Worm (Caenorhabditis elegans) whole organism, early embryonic: ENCODE data around the gene F40F8.4.
A peak's percentile ranks its signal among the peaks of the same experiment; 100 is the strongest.

Experiments used
- B0310.2 ChIP-seq: sonication (generic microtip); optimal IDR thresholded peaks from 2 replicates; lab custom pipeline; 2016; ENCODE audit warnings: mild to moderate bottlenecking, missing genetic modification characterization, missing compliant biosample characterization
- F13C5.2 ChIP-seq: sonication (generic microtip); optimal IDR thresholded peaks from 2 replicates; lab custom pipeline; 2017; ENCODE audit warnings: mild to moderate bottlenecking, missing genetic modification characterization, inconsistent platforms, missing compliant biosample characterization
- aly-1 ChIP-seq: sonication (generic microtip); optimal IDR thresholded peaks from 2 replicates; lab custom pipeline; 2016; ENCODE audit warnings: missing genetic modification characterization, missing compliant biosample characterization
- ama-1 ChIP-seq: fragments of 150-350 bp; optimal IDR thresholded peaks from 2 replicates; lab custom pipeline; 2014
- ceh-13 ChIP-seq: fragments of 200-800 bp; sonication (Bioruptor generic); optimal IDR thresholded peaks from 2 replicates; lab custom pipeline; 2018; ENCODE audit warnings: mild to moderate bottlenecking, missing genetic modification characterization, missing compliant biosample characterization
- ceh-36 ChIP-seq: sonication (generic microtip); optimal IDR thresholded peaks from 2 replicates; lab custom pipeline; 2016; ENCODE audit warnings: missing genetic modification characterization, inconsistent platforms, missing compliant biosample characterization
- ets-7 ChIP-seq: sonication (generic microtip); optimal IDR thresholded peaks from 2 replicates; lab custom pipeline; 2016; ENCODE audit warnings: missing genotype, missing genetic modification characterization, missing compliant biosample characterization
- flt-1 ChIP-seq: fragments of 200-800 bp; sonication (Bioruptor generic); IDR thresholded peaks from 2 replicates; pipeline ENCODE4 v1.3.6; 2022; ENCODE audit warnings: missing genetic modification characterization, missing compliant biosample characterization
- hmbx-1 ChIP-seq: sonication (generic microtip); optimal IDR thresholded peaks from 2 replicates; lab custom pipeline; 2016; ENCODE audit warnings: mild to moderate bottlenecking, missing genetic modification characterization, missing compliant biosample characterization
- hmg-4 ChIP-seq: fragments of 200-800 bp; sonication (Bioruptor generic); optimal IDR thresholded peaks from 2 replicates; lab custom pipeline; 2018; ENCODE audit warnings: mild to moderate bottlenecking, missing genetic modification characterization, missing compliant biosample characterization
- hnd-1 ChIP-seq: sonication (generic microtip); optimal IDR thresholded peaks from 2 replicates; lab custom pipeline; 2016; ENCODE audit warnings: missing genetic modification characterization, missing compliant biosample characterization
- pes-1 ChIP-seq: fragments of 200-800 bp; sonication (Bioruptor generic); IDR thresholded peaks from 2 replicates; pipeline ENCODE4 v1.3.6; 2022; ENCODE audit warnings: missing genetic modification reagents, missing genetic modification characterization, missing compliant biosample characterization
- scrt-1 ChIP-seq: fragments of 200-800 bp; sonication (Bioruptor generic); IDR thresholded peaks from 2 replicates; pipeline ENCODE4 v1.3.6; 2022; ENCODE audit warnings: missing genetic modification characterization, missing compliant biosample characterization
- sea-1 ChIP-seq: fragments of 200-800 bp; sonication (Bioruptor generic); conservative IDR thresholded peaks from 2 replicates; pipeline ENCODE4 v1.3.6; 2022; ENCODE audit warnings: missing genetic modification characterization, missing compliant biosample characterization
- tbx-11 ChIP-seq: fragments of 200-800 bp; sonication (Bioruptor generic); IDR thresholded peaks from 2 replicates; pipeline ENCODE4 v1.3.6; 2022; ENCODE audit warnings: missing genetic modification characterization, missing compliant biosample characterization
- tbx-37 ChIP-seq: fragments of 200-800 bp; sonication (Bioruptor generic); conservative IDR thresholded peaks from 2 replicates; pipeline ENCODE4 v1.3.6; 2022; ENCODE audit warnings: missing genetic modification reagents, missing genetic modification characterization, missing compliant biosample characterization
- tra-4 ChIP-seq: sonication (generic microtip); optimal IDR thresholded peaks from 2 replicates; lab custom pipeline; 2017; ENCODE audit warnings: missing genetic modification characterization, missing compliant biosample characterization

F40F8.4 gene

ce11 chrII:11176441-11176840, 36.4 kb upstream of the F40F8.4 start:
- no peak for TF ChIP-seq ceh-13
- TF ChIP-seq sea-1 (GFP tag; lab: Robert Waterston, UW): no peak
- TF ChIP-seq hnd-1 (tag; lab: Kevin White, UChicago): no peak
- TF ChIP-seq flt-1 (GFP tag; lab: Robert Waterston, UW): no peak
- TF ChIP-seq pes-1: no peak
- TF ChIP-seq tbx-37 (GFP tag; lab: Robert Waterston, UW): no peak

- TF ChIP-seq flt-1 (GFP tag; lab: Robert Waterston, UW): no peak
- TF ChIP-seq ets-7: no peak
- no peak for TF ChIP-seq pes-1
- no peak for TF ChIP-seq sea-1 (GFP tag; lab: Robert Waterston, UW)
- no peak for TF ChIP-seq tra-4 (tag; lab: Kevin White, UChicago)
- no peak for TF ChIP-seq ama-1 (lab: Kevin White, UChicago)
- TF ChIP-seq hmg-4 (GFP tag; lab: Kevin White, UChicago): no peak
- no peak for TF ChIP-seq F13C5.2 (tag; lab: Kevin White, UChicago)
- no peak for TF ChIP-seq hnd-1 (tag; lab: Kevin White, UChicago)
- no peak for TF ChIP-seq ceh-36 (tag; lab: Kevin White, UChicago)
- no peak for TF ChIP-seq tbx-37 (GFP tag; lab: Robert Waterston, UW)
- no peak for TF ChIP-seq tbx-11 (GFP tag; lab: Robert Waterston, UW)
- no peak for TF ChIP-seq hmbx-1 (tag; lab: Kevin White, UChicago)
- no peak for TF ChIP-seq B0310.2 (tag; lab: Kevin White, UChicago)
- no peak for TF ChIP-seq scrt-1
Measured at ce11 chrII:11175347-11175746, 35.3 kb upstream of the F40F8.4 start.

ce11 chrII:11167039-11167438, 27.0 kb upstream of the F40F8.4 start:
- TF ChIP-seq hnd-1 (tag; lab: Kevin White, UChicago) (no peak), hmg-4 (GFP tag; lab: Kevin White, UChicago) (peak; percentile 38)

ce11 chrII:11166414-11166813, 26.4 kb upstream of the F40F8.4 start:
- peak; percentile 49; the same call in 1 of the 2 replicates for TF ChIP-seq pes-1
- TF ChIP-seq B0310.2 (tag; lab: Kevin White, UChicago): no peak
- TF ChIP-seq aly-1: no peak
- TF ChIP-seq hnd-1 (tag; lab: Kevin White, UChicago): no peak
- no peak for TF ChIP-seq ceh-36 (tag; lab: Kevin White, UChicago)

ce11 chrII:11163291-11163690, 23.3 kb upstream of the F40F8.4 start:
- no peak for TF ChIP-seq flt-1 (GFP tag; lab: Robert Waterston, UW)
- no peak for TF ChIP-seq tra-4 (tag; lab: Kevin White, UChicago)
- TF ChIP-seq ceh-36 (tag; lab: Kevin White, UChicago): no peak
- TF ChIP-seq sea-1 (GFP tag; lab: Robert Waterston, UW): no peak
- TF ChIP-seq F13C5.2 (tag; lab: Kevin White, UChicago): no peak
- no peak for TF ChIP-seq ets-7
- TF ChIP-seq aly-1: no peak
- TF ChIP-seq scrt-1: no peak

- TF ChIP-seq scrt-1 (no peak), tra-4 (tag; lab: Kevin White, UChicago) (no peak), tbx-37 (GFP tag; lab: Robert Waterston, UW) (no peak), sea-1 (GFP tag; lab: Robert Waterston, UW) (no peak), flt-1 (GFP tag; lab: Robert Waterston, UW) (no peak), ama-1 (lab: Kevin White, UChicago) (no peak), hnd-1 (tag; lab: Kevin White, UChicago) (no peak), F13C5.2 (tag; lab: Kevin White, UChicago) (no peak), tbx-11 (GFP tag; lab: Robert Waterston, UW) (no peak), pes-1 (no peak), B0310.2 (tag; lab: Kevin White, UChicago) (no peak), ets-7 (no peak), hmbx-1 (tag; lab: Kevin White, UChicago) (no peak), ceh-36 (tag; lab: Kevin White, UChicago) (no peak)
Measured at ce11 chrII:11162390-11162789, 22.4 kb upstream of the F40F8.4 start, which contains the start of gene ptr-13. ptr-13 (minus strand) TSS chrII:11162481.

ce11 chrII:11161675-11162074, 21.6 kb upstream of the F40F8.4 start:
- TF ChIP-seq hmbx-1 (tag; lab: Kevin White, UChicago) (no peak), hnd-1 (tag; lab: Kevin White, UChicago) (no peak), ceh-36 (tag; lab: Kevin White, UChicago) (no peak), tbx-37 (GFP tag; lab: Robert Waterston, UW) (no peak), pes-1 (no peak), aly-1 (no peak), flt-1 (GFP tag; lab: Robert Waterston, UW) (no peak), ceh-13 (no peak), scrt-1 (no peak), tra-4 (tag; lab: Kevin White, UChicago) (no peak), tbx-11 (GFP tag; lab: Robert Waterston, UW) (no peak), ets-7 (no peak), F13C5.2 (tag; lab: Kevin White, UChicago) (no peak)

ce11 chrII:11157660-11158059, 17.6 kb upstream of the F40F8.4 start:
- TF ChIP-seq sea-1 (GFP tag; lab: Robert Waterston, UW) (peak; percentile 73; the same call in 1 of the 2 replicates), hmbx-1 (tag; lab: Kevin White, UChicago) (no peak), ceh-13 (peak; percentile 4), tbx-11 (GFP tag; lab: Robert Waterston, UW) (0 out of 2 replicates have a peak, but pooled peaks have one; percentile 44), pes-1 (peak; percentile 78), F13C5.2 (tag; lab: Kevin White, UChicago) (no peak), flt-1 (GFP tag; lab: Robert Waterston, UW) (peak; percentile 62; the same call in 1 of the 2 replicates), ama-1 (lab: Kevin White, UChicago) (no peak), tbx-37 (GFP tag; lab: Robert Waterston, UW) (peak; percentile 63), hnd-1 (tag; lab: Kevin White, UChicago) (peak; percentile 34), scrt-1 (peak; percentile 70), ceh-36 (tag; lab: Kevin White, UChicago) (peak; percentile 73)
